Worm (Caenorhabditis elegans) whole organism, young adult: ENCODE measurements around the gene kreg-1.

Source experiments
- F10E7.11 ChIP-seq: sonication (generic microtip); optimal IDR thresholded peaks from 2 replicates; lab custom pipeline; 2017; ENCODE audit warnings: mild to moderate bottlenecking, missing genetic modification characterization, moderate library complexity, missing compliant biosample characterization
- F39B2.1 ChIP-seq: fragments of 200-800 bp; sonication (Bioruptor generic); IDR thresholded peaks from 2 replicates; pipeline ENCODE4 v1.3.6; 2022; ENCODE audit warnings: missing genetic modification reagents, missing genetic modification characterization, missing compliant biosample characterization
- K11D2.4 ChIP-seq: fragments of 200-800 bp; sonication (Bioruptor generic); IDR thresholded peaks from 2 replicates; pipeline ENCODE4 v1.3.6; 2022; ENCODE audit warnings: missing genetic modification reagents, missing genetic modification characterization, missing compliant biosample characterization
- Y56A3A.18 ChIP-seq: fragments of 200-800 bp; sonication (Bioruptor generic); IDR thresholded peaks from 2 replicates; pipeline ENCODE4 v1.3.6; 2022; ENCODE audit warnings: missing genetic modification reagents, missing genetic modification characterization, missing compliant biosample characterization
- Y67H2A.10 ChIP-seq: fragments of 200-800 bp; sonication (Bioruptor generic); conservative IDR thresholded peaks from 2 replicates; pipeline ENCODE4 v1.3.6; 2022; ENCODE audit warnings: missing genetic modification reagents, missing genetic modification characterization, missing compliant biosample characterization
- Y79H2A.3 ChIP-seq: fragments of 200-800 bp; sonication (Bioruptor generic); conservative IDR thresholded peaks from 2 replicates; pipeline ENCODE4 v1.3.6; 2022; ENCODE audit warnings: missing genetic modification reagents, missing genetic modification characterization, missing compliant biosample characterization
- atf-7 ChIP-seq: sonication (generic microtip); optimal IDR thresholded peaks from 2 replicates; lab custom pipeline; 2017; ENCODE audit warnings: mild to moderate bottlenecking, missing genetic modification characterization, missing compliant biosample characterization
- attf-3 ChIP-seq: fragments of 200-800 bp; sonication (Bioruptor generic); conservative IDR thresholded peaks from 2 replicates; pipeline ENCODE4 v1.3.6; 2022; ENCODE audit warnings: missing genetic modification reagents, missing genetic modification characterization, missing compliant biosample characterization
- bed-2 ChIP-seq: fragments of 200-800 bp; sonication (Bioruptor generic); IDR thresholded peaks from 2 replicates; pipeline ENCODE4 v1.3.6; 2022; ENCODE audit warnings: missing genetic modification reagents, missing genetic modification characterization, missing compliant biosample characterization
- cebp-1 ChIP-seq, 2 experiments: fragments of 200-800 bp in 1 of 2; sonication (Bioruptor generic) in 1 of 2; sonication (generic microtip) in 1 of 2; IDR thresholded peaks in 1 of 2; optimal IDR thresholded peaks in 1 of 2; 2 replicates each; pipeline versions ENCODE4 v1.3.6 to Lab custom; 2017 to 2022; ENCODE audit warnings: missing compliant biosample characterization in 2 of 2, missing genetic modification characterization in 2 of 2, mild to moderate bottlenecking in 1 of 2, missing genetic modification reagents in 1 of 2, moderate library complexity in 1 of 2
- chd-7 ChIP-seq: sonication (generic microtip); optimal IDR thresholded peaks from 2 replicates; lab custom pipeline; 2016; ENCODE audit warnings: mild to moderate bottlenecking, missing genetic modification characterization, moderate library complexity, missing compliant biosample characterization
- dox-1 ChIP-seq: fragments of 200-800 bp; sonication (Bioruptor generic); IDR thresholded peaks from 2 replicates; pipeline ENCODE4 v1.3.6; 2022; ENCODE audit warnings: missing genetic modification reagents, missing genetic modification characterization, missing compliant biosample characterization
- egl-44 ChIP-seq: fragments of 200-800 bp; sonication (Bioruptor generic); IDR thresholded peaks from 2 replicates; pipeline ENCODE4 v1.3.6; 2022; ENCODE audit warnings: missing genetic modification reagents, missing genetic modification characterization, missing compliant biosample characterization
- ekl-4 ChIP-seq: fragments of 200-800 bp; sonication (Bioruptor generic); IDR thresholded peaks from 2 replicates; pipeline ENCODE4 v1.3.6; 2022; ENCODE audit warnings: missing genetic modification reagents, missing genetic modification characterization, missing compliant biosample characterization
- him-1 ChIP-seq: sonication (generic microtip); optimal IDR thresholded peaks from 2 replicates; lab custom pipeline; 2016; ENCODE audit warnings: missing genotype, missing genetic modification reagents, missing genetic modification characterization, missing compliant biosample characterization
- hlh-12 ChIP-seq: sonication (generic microtip); optimal IDR thresholded peaks from 2 replicates; lab custom pipeline; 2016; ENCODE audit warnings: missing genetic modification characterization, missing compliant biosample characterization
- let-526 ChIP-seq: fragments of 200-800 bp; sonication (Bioruptor generic); IDR thresholded peaks from 2 replicates; pipeline ENCODE4 v1.3.6; 2022; ENCODE audit warnings: missing genetic modification reagents, missing genetic modification characterization, missing compliant biosample characterization
- let-607 ChIP-seq, 2 experiments: fragments of 200-800 bp in 1 of 2; sonication (Bioruptor generic) in 1 of 2; sonication (generic microtip) in 1 of 2; optimal IDR thresholded peaks; 2 replicates each; lab custom pipeline; 2016 to 2018; ENCODE audit warnings: mild to moderate bottlenecking in 2 of 2, missing compliant biosample characterization in 2 of 2, missing genetic modification characterization in 2 of 2, moderate library complexity in 2 of 2, missing genotype in 1 of 2
- madf-6 ChIP-seq: fragments of 200-800 bp; sonication (Bioruptor generic); IDR thresholded peaks from 2 replicates; pipeline ENCODE4 v1.3.6; 2022; ENCODE audit warnings: missing genetic modification reagents, missing genetic modification characterization, missing compliant biosample characterization
- mxl-1 ChIP-seq: sonication (generic microtip); optimal IDR thresholded peaks from 2 replicates; lab custom pipeline; 2016; ENCODE audit warnings: missing genetic modification characterization, missing compliant biosample characterization
- nfya-1 ChIP-seq: sonication (generic microtip); optimal IDR thresholded peaks from 2 replicates; lab custom pipeline; 2017; ENCODE audit warnings: antibody characterized with exemption, missing compliant biosample characterization, missing genetic modification characterization, borderline replicate concordance; ENCODE audit not compliant: insufficient read depth
- nfyb-1 ChIP-seq: fragments of 200-800 bp; sonication (Bioruptor generic); IDR thresholded peaks from 2 replicates; pipeline ENCODE4 v1.3.6; 2022; ENCODE audit warnings: missing genetic modification reagents, missing genetic modification characterization, missing compliant biosample characterization
- nhr-120 ChIP-seq: fragments of 200-800 bp; sonication (Bioruptor generic); IDR thresholded peaks from 2 replicates; pipeline ENCODE4 v1.3.6; 2022; ENCODE audit warnings: missing genetic modification characterization, missing compliant biosample characterization
- nhr-179 ChIP-seq: sonication (generic microtip); optimal IDR thresholded peaks from 2 replicates; lab custom pipeline; 2016; ENCODE audit warnings: mild to moderate bottlenecking, missing genetic modification characterization, missing compliant biosample characterization
- nhr-27 ChIP-seq: fragments of 200-800 bp; sonication (Bioruptor generic); optimal IDR thresholded peaks from 2 replicates; lab custom pipeline; 2018; ENCODE audit warnings: mild to moderate bottlenecking, missing genetic modification characterization, moderate library complexity, missing compliant biosample characterization
- nhr-80 ChIP-seq: sonication (generic microtip); optimal IDR thresholded peaks from 2 replicates; lab custom pipeline; 2016; ENCODE audit warnings: missing genetic modification characterization, missing compliant biosample characterization
- rcor-1 ChIP-seq: fragments of 200-800 bp; sonication (Bioruptor generic); IDR thresholded peaks from 2 replicates; pipeline ENCODE4 v1.3.6; 2022; ENCODE audit warnings: missing genetic modification reagents, missing genetic modification characterization, missing compliant biosample characterization
- repo-1 ChIP-seq: sonication (generic microtip); optimal IDR thresholded peaks from 2 replicates; lab custom pipeline; 2017; ENCODE audit warnings: mild to moderate bottlenecking, missing genetic modification characterization, missing compliant biosample characterization
- sdz-38 ChIP-seq: sonication (generic microtip); optimal IDR thresholded peaks from 2 replicates; lab custom pipeline; 2016; ENCODE audit warnings: missing genotype, missing genetic modification characterization, missing compliant biosample characterization
- snpc-1.3 ChIP-seq: sonication (generic microtip); optimal IDR thresholded peaks from 2 replicates; lab custom pipeline; 2017; ENCODE audit warnings: missing genetic modification characterization, mild to moderate bottlenecking, missing compliant biosample characterization, antibody characterized with exemption, moderate library complexity, missing genotype, missing genetic modification reagents; ENCODE audit not compliant: insufficient read depth
- somi-1 ChIP-seq: fragments of 200-800 bp; sonication (Bioruptor generic); optimal IDR thresholded peaks from 2 replicates; lab custom pipeline; 2018; ENCODE audit warnings: mild to moderate bottlenecking, missing genetic modification characterization, missing compliant biosample characterization
- unc-130 ChIP-seq: sonication (generic microtip); optimal IDR thresholded peaks from 2 replicates; lab custom pipeline; 2016; ENCODE audit warnings: missing genetic modification reagents, missing genetic modification characterization, missing compliant biosample characterization
- ztf-22 ChIP-seq: fragments of 200-800 bp; sonication (Bioruptor generic); optimal IDR thresholded peaks from 2 replicates; lab custom pipeline; 2018; ENCODE audit warnings: mild to moderate bottlenecking, missing genetic modification characterization, moderate library complexity, missing compliant biosample characterization

The kreg-1 gene

DNA sequence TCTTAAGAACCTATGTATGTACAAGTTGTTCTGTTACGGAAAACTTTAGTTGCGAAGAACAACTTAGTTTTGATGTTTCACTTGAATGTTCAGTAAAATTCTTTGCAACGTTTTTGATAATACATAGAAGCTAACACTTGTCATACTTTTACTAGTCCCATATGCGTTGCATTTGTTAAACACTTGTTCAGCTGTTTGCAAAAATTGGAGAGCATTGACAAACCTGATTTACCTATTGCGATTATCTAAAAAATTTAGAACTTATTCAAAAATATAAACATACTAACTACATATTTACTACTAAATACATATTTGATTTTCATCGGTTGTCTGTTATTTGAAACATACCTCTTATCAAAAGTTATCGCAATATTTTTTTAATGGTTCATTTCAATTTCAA lies 8.6 kb downstream of the kreg-1 start:
- TF ChIP-seq chd-7 (tag; lab: Kevin White, UChicago) (no peak), nhr-179 (no peak), let-526 (GFP tag; lab: Robert Waterston, UW) (0 out of 2 replicates have a peak, but pooled peaks have one; percentile 63), hlh-12 (no peak), ztf-22 (GFP tag; lab: Kevin White, UChicago) (no peak), cebp-1 (GFP tag; IDR thresholded peaks at IDR 0.05; lab: Robert Waterston, UW) (no peak), cebp-1 (tag; optimal IDR thresholded peaks at IDR 0.05; lab: Kevin White, UChicago) (peak; percentile 7), nfyb-1 (GFP tag; lab: Robert Waterston, UW) (no peak), nfya-1 (tag; lab: Kevin White, UChicago) (no peak), mxl-1 (tag; lab: Kevin White, UChicago) (no peak), snpc-1.3 (tag; lab: Kevin White, UChicago) (no peak), bed-2 (GFP tag; lab: Robert Waterston, UW) (no peak), Y67H2A.10 (GFP tag; lab: Robert Waterston, UW) (no peak), egl-44 (no peak), sdz-38 (tag; lab: Kevin White, UChicago) (no peak), F10E7.11 (tag; lab: Kevin White, UChicago) (no peak), nhr-27 (tag; lab: Kevin White, UChicago) (no peak), him-1 (no peak), atf-7 (no peak), Y79H2A.3 (GFP tag; lab: Robert Waterston, UW) (0 out of 2 replicates have a peak, but pooled peaks have one; percentile 30), Y56A3A.18 (GFP tag; lab: Robert Waterston, UW) (0 out of 2 replicates have a peak, but pooled peaks have one; percentile 33), unc-130 (GFP tag; lab: Kevin White, UChicago) (no peak), repo-1 (tag; lab: Kevin White, UChicago) (no peak)

DNA sequence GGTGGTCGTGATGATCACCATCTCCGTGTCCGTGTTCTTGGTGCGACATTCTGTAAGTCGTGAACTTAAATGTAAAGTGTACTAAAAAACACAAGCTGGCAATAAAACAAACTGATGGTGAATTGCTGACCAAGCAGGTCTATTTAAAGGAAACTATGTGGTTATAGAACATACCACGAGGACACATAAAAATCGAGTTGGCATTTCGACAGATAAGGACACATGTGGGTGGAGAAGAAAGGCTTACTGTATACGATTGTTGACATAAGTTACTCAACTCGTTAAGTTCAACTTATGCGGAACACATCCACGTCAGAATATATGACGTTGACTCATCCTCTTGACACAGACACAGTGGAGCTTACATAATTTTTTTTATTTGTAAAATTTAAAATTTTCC lies 9.3 kb downstream of the kreg-1 start, which contains the start of gene F53A9.8:
F53A9.8 (minus strand) TSS at position 49 of the 400 bp plus-strand sequence.
- TF ChIP-seq dox-1 (GFP tag; lab: Robert Waterston, UW) = 0 out of 2 replicates have a peak, but pooled peaks have one; percentile 9
- TF ChIP-seq madf-6 (GFP tag; lab: Robert Waterston, UW) = no peak
- 0 out of 2 replicates have a peak, but pooled peaks have one; percentile 1 for TF ChIP-seq nhr-120 (GFP tag; lab: Robert Waterston, UW)
- peak; percentile 21 for TF ChIP-seq nhr-80 (tag; lab: Kevin White, UChicago)
- no peak for TF ChIP-seq F39B2.1 (GFP tag; lab: Robert Waterston, UW)
- no peak for TF ChIP-seq cebp-1 (GFP tag; IDR thresholded peaks at IDR 0.05; lab: Robert Waterston, UW)
- peak; percentile 7 for TF ChIP-seq cebp-1 (tag; optimal IDR thresholded peaks at IDR 0.05; lab: Kevin White, UChicago)
- TF ChIP-seq ztf-22 (GFP tag; lab: Kevin White, UChicago) = peak; percentile 28
- TF ChIP-seq ekl-4 (GFP tag; lab: Robert Waterston, UW) = no peak
- TF ChIP-seq, all 124 proteins: peak for 5

DNA sequence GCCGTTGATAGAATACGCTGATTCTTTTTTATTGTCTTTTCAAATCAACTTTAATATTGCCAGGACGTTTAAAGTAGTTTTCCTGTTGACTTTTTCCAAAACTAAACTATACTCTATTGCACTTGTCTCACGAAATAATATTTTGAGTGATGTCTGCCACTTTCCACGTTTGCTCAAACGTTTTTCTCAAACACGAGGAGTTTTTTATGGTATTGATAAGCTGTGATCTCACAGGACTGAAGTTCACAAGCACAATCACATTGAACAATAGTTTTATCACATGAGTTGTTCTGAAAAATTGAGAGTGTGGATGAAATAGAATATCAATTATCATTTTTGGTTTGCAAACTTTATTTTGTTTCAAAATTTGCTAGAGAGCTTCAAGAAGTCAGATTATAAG lies 10.3 kb downstream of the kreg-1 start:
- TF ChIP-seq let-607 (tag; optimal IDR thresholded peaks at IDR 0.05; lab: Kevin White, UChicago) = peak in 1 of 2 experiments; percentile 1
- peak; percentile 67 for TF ChIP-seq nhr-80 (tag; lab: Kevin White, UChicago)
- TF ChIP-seq attf-3 (GFP tag; lab: Robert Waterston, UW) = no peak
- no peak for TF ChIP-seq somi-1 (GFP tag; lab: Kevin White, UChicago)
- TF ChIP-seq ztf-22 (GFP tag; lab: Kevin White, UChicago) = peak; percentile 9

DNA sequence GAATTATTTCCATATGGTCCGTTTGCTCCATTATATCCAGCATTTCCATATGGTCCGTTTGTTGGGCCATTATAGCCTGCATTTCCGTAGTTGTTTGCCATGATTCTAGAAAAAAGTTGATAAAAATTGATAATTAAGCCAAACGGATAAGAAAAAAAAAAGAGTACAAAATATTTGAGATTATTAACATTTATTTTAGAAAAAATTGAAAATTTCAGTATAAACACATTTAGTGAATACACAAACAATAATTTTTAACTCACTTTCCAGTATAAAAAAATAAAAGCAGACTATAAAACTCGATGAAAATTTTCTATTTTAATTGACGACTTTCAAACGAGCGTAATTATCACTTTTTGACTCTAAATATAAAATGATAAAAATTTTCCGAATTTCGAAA lies 11.1 kb downstream of the kreg-1 start, which contains the start of gene F53A9.9:
F53A9.9 (minus strand) TSS at position 101 of the 400 bp plus-strand sequence.
- TF ChIP-seq K11D2.4 = no peak
- TF ChIP-seq rcor-1 (GFP tag; lab: Robert Waterston, UW) = no peak
